Worm (Caenorhabditis elegans): Measurements from ENCODE around the gene shc-2.

ce11 chrII:5036128-5036527 lies 67.2 kb downstream of the shc-2 start, which contains the start of gene lrr-1:
- TF ChIP-seq hmg-1.2 (GFP tag; IDR thresholded peaks at IDR 0.05): no peak
- no peak for TF ChIP-seq Y53G8AR.9 (GFP tag; conservative IDR thresholded peaks at IDR 0.05)
- no peak for TF ChIP-seq tlf-1 (GFP tag; optimal IDR thresholded peaks at IDR 0.05)
- no peak for TF ChIP-seq sptf-2 (GFP tag; optimal IDR thresholded peaks at IDR 0.05)
- no peak for TF ChIP-seq madf-3 (GFP tag; IDR thresholded peaks at IDR 0.05)
- TF ChIP-seq unc-62 (GFP tag; optimal IDR thresholded peaks at IDR 0.05): no peak
